Worm (Caenorhabditis elegans) whole organism, late embryonic: ENCODE results near the gene ncap-1.

Source experiments
- C08G9.2 ChIP-seq: sonication (generic microtip); optimal IDR thresholded peaks from 2 replicates; lab custom pipeline; 2016; ENCODE audit warnings: mild to moderate bottlenecking, missing genetic modification characterization, moderate library complexity, missing compliant biosample characterization
- C38D4.7 ChIP-seq: fragments of 200-800 bp; sonication (Bioruptor generic); optimal IDR thresholded peaks from 2 replicates; lab custom pipeline; 2018; ENCODE audit warnings: mild to moderate bottlenecking, missing genetic modification characterization, moderate library complexity, missing compliant biosample characterization
- K02D7.2 ChIP-seq: sonication (generic microtip); optimal IDR thresholded peaks from 2 replicates; lab custom pipeline; 2017; ENCODE audit warnings: mild to moderate bottlenecking, missing genetic modification characterization, missing compliant biosample characterization
- ahr-1 ChIP-seq: sonication (generic microtip); optimal IDR thresholded peaks from 2 replicates; lab custom pipeline; 2016; ENCODE audit warnings: missing genetic modification characterization, missing compliant biosample characterization
- ama-1 ChIP-seq: fragments of 150-350 bp; optimal IDR thresholded peaks from 2 replicates; lab custom pipeline; 2014
- ceh-18 ChIP-seq: sonication (generic microtip); optimal IDR thresholded peaks from 2 replicates; lab custom pipeline; 2016; ENCODE audit warnings: missing genetic modification characterization, missing compliant biosample characterization
- ceh-34 ChIP-seq: sonication (generic microtip); optimal IDR thresholded peaks from 2 replicates; lab custom pipeline; 2016; ENCODE audit warnings: mild to moderate bottlenecking, missing genetic modification characterization, missing compliant biosample characterization
- ceh-48 ChIP-seq: sonication (generic microtip); optimal IDR thresholded peaks from 2 replicates; lab custom pipeline; 2016; ENCODE audit warnings: missing genetic modification characterization, inconsistent platforms, missing compliant biosample characterization
- che-1 ChIP-seq: sonication (generic microtip); optimal IDR thresholded peaks from 2 replicates; lab custom pipeline; 2016; ENCODE audit warnings: mild to moderate bottlenecking, missing genetic modification characterization, missing compliant biosample characterization
- dmd-4 ChIP-seq: sonication (generic microtip); optimal IDR thresholded peaks from 2 replicates; lab custom pipeline; 2016; ENCODE audit warnings: borderline replicate concordance, missing genetic modification characterization, missing compliant biosample characterization
- elt-2 ChIP-seq: sonication (generic microtip); optimal IDR thresholded peaks from 2 replicates; lab custom pipeline; 2016; ENCODE audit warnings: missing genetic modification reagents, missing genetic modification characterization, missing compliant biosample characterization
- eyg-1 ChIP-seq: sonication (generic microtip); optimal IDR thresholded peaks from 2 replicates; lab custom pipeline; 2016; ENCODE audit warnings: missing genotype, missing genetic modification characterization, missing compliant biosample characterization
- fax-1 ChIP-seq: sonication (generic microtip); optimal IDR thresholded peaks from 2 replicates; lab custom pipeline; 2016; ENCODE audit warnings: missing genotype, missing genetic modification characterization, missing compliant biosample characterization
- fkh-6 ChIP-seq: sonication (generic microtip); optimal IDR thresholded peaks from 2 replicates; lab custom pipeline; 2016; ENCODE audit warnings: missing genetic modification characterization, missing compliant biosample characterization
- hlh-15 ChIP-seq: sonication (generic microtip); optimal IDR thresholded peaks from 2 replicates; lab custom pipeline; 2016; ENCODE audit warnings: missing genetic modification characterization, missing compliant biosample characterization
- hlh-30 ChIP-seq: sonication (generic microtip); optimal IDR thresholded peaks from 2 replicates; lab custom pipeline; 2017; ENCODE audit warnings: antibody characterized with exemption, missing genetic modification characterization, missing compliant biosample characterization; ENCODE audit not compliant: insufficient read depth
- nfya-1 ChIP-seq: sonication (generic microtip); optimal IDR thresholded peaks from 2 replicates; lab custom pipeline; 2017; ENCODE audit warnings: missing genetic modification characterization, mild to moderate bottlenecking, missing compliant biosample characterization, antibody characterized with exemption, moderate library complexity
- pat-9 ChIP-seq: fragments of 200-800 bp; sonication (Bioruptor generic); optimal IDR thresholded peaks from 2 replicates; lab custom pipeline; 2018; ENCODE audit warnings: mild to moderate bottlenecking, missing genetic modification characterization, moderate library complexity, missing compliant biosample characterization
- pha-2 ChIP-seq: sonication (generic microtip); optimal IDR thresholded peaks from 2 replicates; lab custom pipeline; 2017; ENCODE audit warnings: mild to moderate bottlenecking, missing genetic modification characterization, missing compliant biosample characterization
- pqm-1 ChIP-seq: sonication (generic microtip); optimal IDR thresholded peaks from 2 replicates; lab custom pipeline; 2016; ENCODE audit warnings: missing genetic modification characterization, missing compliant biosample characterization
- pros-1 ChIP-seq: fragments of 150-350 bp; optimal IDR thresholded peaks from 2 replicates; lab custom pipeline; 2014; ENCODE audit warnings: missing biosample characterization, missing genetic modification reagents, missing genetic modification characterization
- ref-2 ChIP-seq: sonication (generic microtip); optimal IDR thresholded peaks from 2 replicates; lab custom pipeline; 2016; ENCODE audit warnings: missing genetic modification characterization, missing compliant biosample characterization
- rnt-1 ChIP-seq: sonication (generic microtip); optimal IDR thresholded peaks from 2 replicates; lab custom pipeline; 2016; ENCODE audit warnings: missing genetic modification characterization, missing compliant biosample characterization
- sox-2 ChIP-seq: fragments of 200-800 bp; sonication (Bioruptor generic); IDR thresholded peaks from 2 replicates; pipeline ENCODE4 v1.3.6; 2022; ENCODE audit warnings: missing genetic modification reagents, missing genetic modification characterization, missing compliant biosample characterization
- syd-9 ChIP-seq: sonication (generic microtip); optimal IDR thresholded peaks from 2 replicates; lab custom pipeline; 2016; ENCODE audit warnings: mild to moderate bottlenecking, missing genetic modification characterization, moderate library complexity, missing compliant biosample characterization
- tbx-2 ChIP-seq: sonication (generic microtip); optimal IDR thresholded peaks from 2 replicates; lab custom pipeline; 2016; ENCODE audit warnings: missing genetic modification characterization, missing compliant biosample characterization
- ttx-3 ChIP-seq: sonication (generic microtip); optimal IDR thresholded peaks from 2 replicates; lab custom pipeline; 2016; ENCODE audit warnings: missing genetic modification reagents, missing genetic modification characterization, missing compliant biosample characterization
- unc-3 ChIP-seq, 2 experiments: fragments of 200-800 bp in 1 of 2; sonication (Bioruptor generic) in 1 of 2; sonication (generic microtip) in 1 of 2; conservative IDR thresholded peaks in 1 of 2; optimal IDR thresholded peaks in 1 of 2; 2 replicates each; pipeline versions ENCODE4 v1.3.6 to Lab custom; 2016 to 2022; ENCODE audit warnings: missing compliant biosample characterization in 2 of 2, missing genetic modification characterization in 2 of 2, missing genetic modification reagents in 1 of 2
- unc-42 ChIP-seq: sonication (generic microtip); optimal IDR thresholded peaks from 2 replicates; lab custom pipeline; 2016; ENCODE audit warnings: missing genotype, missing genetic modification characterization, missing compliant biosample characterization
- unc-86 ChIP-seq: sonication (generic microtip); optimal IDR thresholded peaks from 2 replicates; lab custom pipeline; 2016; ENCODE audit warnings: missing genetic modification characterization, missing compliant biosample characterization
- zip-5 ChIP-seq: sonication (generic microtip); optimal IDR thresholded peaks from 2 replicates; lab custom pipeline; 2016; ENCODE audit warnings: missing genetic modification characterization, missing compliant biosample characterization

ncap-1 gene

DNA sequence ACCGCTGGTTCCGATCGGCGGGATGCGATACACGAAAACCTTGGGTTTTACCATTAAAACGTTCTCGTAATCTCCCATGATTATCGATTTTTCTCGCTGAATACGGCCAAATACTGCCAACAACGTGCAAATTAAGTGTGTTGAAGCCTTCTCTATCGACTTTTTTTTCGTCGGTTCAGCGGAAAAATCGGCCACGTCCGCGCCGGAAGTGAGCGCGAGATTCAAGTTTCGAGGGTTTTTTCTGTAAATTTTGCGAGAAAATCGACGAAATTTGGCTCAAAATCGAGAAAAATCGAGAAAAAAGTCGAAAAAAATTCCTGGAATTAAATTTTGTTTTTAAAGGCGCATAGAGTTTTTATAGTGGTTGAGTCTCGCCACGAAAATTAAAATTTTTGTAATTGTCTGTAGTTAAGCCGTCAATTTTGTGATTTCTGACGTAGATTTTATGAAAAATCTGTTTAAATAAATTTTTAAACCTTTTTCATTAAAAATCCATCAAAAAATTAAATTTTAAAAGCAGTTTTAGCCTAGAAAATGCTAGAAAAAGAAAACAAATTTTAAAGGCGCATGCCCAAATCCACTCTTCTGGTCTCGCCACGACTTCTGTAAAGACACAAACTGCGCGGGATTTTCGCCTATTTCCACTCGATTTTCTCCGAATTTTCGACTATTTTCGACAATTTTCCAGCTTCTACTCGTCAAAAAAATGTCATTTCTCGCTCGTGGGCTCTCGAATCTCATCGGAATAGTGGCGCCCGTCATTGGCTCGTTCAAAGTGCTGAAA lies at the start of gene ncap-1, which contains the start of gene Y110A2AR.1:
Gene ncap-1 (minus strand): TSS at position 241 of the 784 bp plus-strand sequence.
Gene Y110A2AR.1 (plus strand): TSS at position 637 of the 784 bp plus-strand sequence.
- TF ChIP-seq che-1 (tag; lab: Kevin White, UChicago) (no peak), hlh-15 (tag; lab: Kevin White, UChicago) (no peak), C08G9.2 (tag; lab: Kevin White, UChicago) (peak; percentile 11), dmd-4 (tag; lab: Kevin White, UChicago) (no peak), ceh-48 (tag; lab: Kevin White, UChicago) (peak; percentile 38), pat-9 (tag; lab: Kevin White, UChicago) (no peak)

DNA sequence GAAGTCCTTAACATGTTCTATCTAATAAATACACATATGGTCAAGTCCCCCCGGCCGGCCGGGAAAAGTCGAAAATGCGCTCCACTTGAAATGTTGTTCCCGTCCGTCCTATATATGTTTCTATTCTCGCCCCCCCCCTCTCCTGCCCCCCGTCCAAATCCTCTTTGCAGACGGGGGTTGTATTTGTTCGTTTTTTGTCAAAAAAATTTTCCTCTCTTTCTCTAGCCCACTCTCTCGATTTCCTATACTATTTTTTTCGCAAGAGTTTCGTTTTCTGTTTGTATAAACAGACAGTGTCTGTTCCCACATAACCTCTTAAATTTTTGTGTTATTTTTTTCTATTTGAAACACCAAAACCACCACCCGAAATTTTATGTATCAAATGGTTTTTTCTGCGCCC lies 48.0 kb upstream of the ncap-1 start:
- no peak for TF ChIP-seq rnt-1 (tag; lab: Kevin White, UChicago)
- no peak for TF ChIP-seq ref-2 (tag; lab: Kevin White, UChicago)
- TF ChIP-seq unc-86 = no peak
- TF ChIP-seq unc-42 (tag; lab: Kevin White, UChicago) = no peak
- no peak for TF ChIP-seq che-1 (tag; lab: Kevin White, UChicago)
- TF ChIP-seq eyg-1 (tag; lab: Kevin White, UChicago) = no peak
- TF ChIP-seq ahr-1 (tag; lab: Kevin White, UChicago) = no peak
- no peak for TF ChIP-seq nfya-1 (tag; lab: Kevin White, UChicago)
- no peak for TF ChIP-seq elt-2
- no peak for TF ChIP-seq ceh-18 (tag; lab: Kevin White, UChicago)

DNA sequence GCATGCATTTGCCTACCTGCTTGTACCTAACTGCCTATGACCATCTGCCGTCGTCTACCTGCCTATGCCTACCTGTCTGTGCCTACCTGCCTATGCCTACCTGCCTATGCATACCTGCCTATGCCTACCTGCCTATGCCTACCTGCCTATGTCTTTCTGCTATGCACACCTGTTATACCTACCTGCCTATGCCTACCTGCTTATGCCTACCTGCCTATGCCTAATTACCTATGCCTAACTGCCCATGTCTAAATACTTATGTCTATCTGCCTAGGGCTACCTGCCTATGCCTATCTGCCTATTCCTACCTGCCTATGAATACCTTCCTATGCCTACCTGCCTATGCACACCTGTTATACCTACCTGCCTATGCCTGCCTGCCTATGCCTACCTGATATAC lies 47.2 kb upstream of the ncap-1 start:
- TF ChIP-seq syd-9 (tag; lab: Kevin White, UChicago) (no peak), unc-42 (tag; lab: Kevin White, UChicago) (peak; percentile 1)
- TF ChIP-seq, all 69 proteins: peak for 1

DNA sequence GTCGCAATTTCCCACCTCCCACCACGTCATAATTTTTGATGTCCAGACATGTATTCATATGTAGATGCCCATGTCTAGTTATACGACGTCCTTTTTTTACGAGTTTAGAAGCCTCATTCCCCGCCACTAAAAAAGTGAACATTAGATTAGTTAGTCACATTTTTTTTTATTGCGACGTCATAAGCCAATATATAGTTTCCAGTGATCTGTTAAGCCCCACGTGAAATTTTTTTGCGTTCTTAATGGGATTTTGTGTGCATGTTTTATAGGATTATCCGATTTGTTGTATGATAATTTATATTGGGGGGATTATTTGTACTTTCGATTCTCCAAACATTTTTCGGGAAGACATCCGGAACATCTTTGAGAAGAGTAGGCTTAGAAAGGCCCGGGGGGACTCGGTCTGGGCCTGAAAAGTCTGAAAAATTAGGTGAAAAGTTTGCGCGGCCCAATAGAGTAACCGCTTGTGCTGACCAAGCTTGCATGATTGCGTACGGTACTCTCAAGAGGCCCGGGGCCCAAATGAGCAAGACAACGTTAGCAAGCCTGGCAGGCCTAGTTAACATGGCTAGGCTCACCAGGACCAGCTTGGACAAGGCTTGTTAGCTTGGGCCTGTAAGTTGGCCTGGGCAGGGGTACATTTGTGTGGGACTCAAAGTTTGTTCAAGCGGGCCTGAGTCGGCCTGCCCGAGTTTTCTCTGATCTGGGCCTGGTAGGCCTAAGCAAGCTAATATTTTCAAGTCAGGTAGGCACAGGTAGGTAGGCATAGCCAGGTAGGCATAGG lies 46.3 kb upstream of the ncap-1 start:
- TF ChIP-seq sox-2 = no peak
- TF ChIP-seq C38D4.7 = no peak
- TF ChIP-seq hlh-30 = no peak
- TF ChIP-seq ceh-34 = no peak
- no peak for TF ChIP-seq pros-1 (tag; lab: Kevin White, UChicago)
- TF ChIP-seq ahr-1 (tag; lab: Kevin White, UChicago) = no peak
- TF ChIP-seq pqm-1 (tag; lab: Kevin White, UChicago) = no peak
- no peak for TF ChIP-seq fkh-6
- no peak for TF ChIP-seq ttx-3 (tag; lab: Kevin White, UChicago)
- TF ChIP-seq unc-3 (GFP tag; conservative IDR thresholded peaks at IDR 0.05; lab: Robert Waterston, UW) = no peak
- TF ChIP-seq unc-3 (tag; optimal IDR thresholded peaks at IDR 0.05; lab: Kevin White, UChicago) = no peak

DNA sequence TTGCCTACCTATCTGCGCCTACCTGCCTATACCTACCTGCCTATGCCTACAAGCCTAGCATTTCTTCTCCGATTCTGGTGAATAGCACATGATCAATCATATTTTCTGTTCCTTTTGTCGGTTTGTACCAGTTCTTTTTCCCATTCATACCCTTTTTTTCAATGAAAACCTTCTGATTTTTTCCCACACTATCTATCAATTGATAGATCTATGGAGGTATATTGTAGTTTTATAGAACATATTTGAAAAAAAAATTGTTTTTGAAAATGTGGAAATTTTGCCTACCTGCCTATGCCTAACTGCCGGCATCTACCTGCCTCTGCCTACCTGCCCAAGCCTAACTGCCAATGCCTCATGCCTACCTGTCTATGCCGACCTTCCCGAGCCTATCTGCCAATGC lies 44.5 kb upstream of the ncap-1 start:
- TF ChIP-seq unc-42 (tag; lab: Kevin White, UChicago) = no peak
- TF ChIP-seq zip-5 (tag; lab: Kevin White, UChicago) = no peak
- no peak for TF ChIP-seq pat-9 (tag; lab: Kevin White, UChicago)
- TF ChIP-seq ref-2 (tag; lab: Kevin White, UChicago) = no peak
- no peak for TF ChIP-seq ama-1 (lab: Kevin White, UChicago)
- TF ChIP-seq fax-1 (tag; lab: Kevin White, UChicago) = no peak
- no peak for TF ChIP-seq tbx-2 (tag; lab: Kevin White, UChicago)
- TF ChIP-seq fkh-6 = no peak
- no peak for TF ChIP-seq pha-2 (tag; lab: Kevin White, UChicago)
- no peak for TF ChIP-seq che-1 (tag; lab: Kevin White, UChicago)
- no peak for TF ChIP-seq elt-2
- no peak for TF ChIP-seq unc-3 (GFP tag; conservative IDR thresholded peaks at IDR 0.05; lab: Robert Waterston, UW)
- TF ChIP-seq unc-3 (tag; optimal IDR thresholded peaks at IDR 0.05; lab: Kevin White, UChicago) = no peak
- TF ChIP-seq unc-86 = no peak
- no peak for TF ChIP-seq K02D7.2 (tag; lab: Kevin White, UChicago)
